Worm (Caenorhabditis elegans) whole organism, young adult: Measurements from ENCODE around the gene clc-19.

Experiments
- Y56A3A.18 ChIP-seq: fragments of 200-800 bp; sonication (Bioruptor generic); IDR thresholded peaks from 2 replicates; pipeline ENCODE4 v1.3.6; 2022; ENCODE audit warnings: missing genetic modification reagents, missing genetic modification characterization, missing compliant biosample characterization
- ama-1 ChIP-seq, 3 experiments: fragments of 150-350 bp in 1 of 3; sonication (generic microtip) in 2 of 3; optimal IDR thresholded peaks; 2 replicates each; lab custom pipeline; 2014 to 2018; ENCODE audit warnings: missing biosample characterization in 2 of 3, missing genetic modification characterization in 2 of 3, missing genetic modification reagents in 2 of 3
- hmg-20 ChIP-seq: fragments of 200-800 bp; sonication (Bioruptor generic); IDR thresholded peaks from 2 replicates; pipeline ENCODE4 v1.3.6; 2022; ENCODE audit warnings: missing genetic modification reagents, missing genetic modification characterization, missing compliant biosample characterization
- mxl-1 ChIP-seq: sonication (generic microtip); optimal IDR thresholded peaks from 2 replicates; lab custom pipeline; 2016; ENCODE audit warnings: missing genetic modification characterization, missing compliant biosample characterization
- ztf-18 ChIP-seq: sonication (generic microtip); optimal IDR thresholded peaks from 2 replicates; lab custom pipeline; 2016; ENCODE audit warnings: missing genotype, mild to moderate bottlenecking, missing genetic modification characterization, missing compliant biosample characterization

DNA sequence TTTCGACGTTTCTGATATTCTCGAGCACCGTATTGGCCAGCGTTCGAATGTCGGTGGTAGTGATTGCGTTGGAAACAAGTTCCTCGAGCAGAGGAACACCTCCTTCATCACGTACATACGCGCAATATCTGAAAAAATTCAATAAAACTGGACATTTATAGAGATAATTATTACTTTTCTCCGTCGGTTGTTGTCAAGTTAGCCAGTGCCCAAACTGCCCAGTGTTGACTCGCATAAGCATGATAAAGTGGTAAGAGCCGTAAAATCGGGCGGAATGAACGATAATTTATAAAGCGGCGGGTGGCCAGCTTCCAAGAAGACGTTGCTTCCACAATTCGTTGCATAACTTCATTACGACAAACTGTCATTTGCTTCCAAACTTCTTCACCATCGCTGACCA, 10.2 kb upstream of the clc-19 start:
- TF ChIP-seq hmg-20 (GFP tag; lab: Robert Waterston, UW) (no peak), mxl-1 (tag; lab: Kevin White, UChicago) (no peak), Y56A3A.18 (no peak), ama-1 (optimal IDR thresholded peaks at IDR 0.05; lab: Kevin White, UChicago) (no peak), ama-1 (GFP tag; optimal IDR thresholded peaks at IDR 0.05; lab: Kevin White, UChicago) (no peak), ztf-18 (no peak)
